Fruit fly (Drosophila melanogaster) whole organism, adult: ENCODE data around the gene CG4872.

Experiments used
- CG12768 ChIP-seq: fragments of 200-800 bp; sonication (Bioruptor generic); optimal IDR thresholded peaks from 2 replicates; lab custom pipeline; 2017; ENCODE audit warnings: missing biosample characterization, missing genetic modification characterization, mild to moderate bottlenecking, moderate library complexity, missing genetic modification reagents
- CG14711 ChIP-seq: fragments of 200-800 bp; sonication (Bioruptor generic); optimal IDR thresholded peaks from 2 replicates; lab custom pipeline; 2018; ENCODE audit warnings: missing biosample characterization, mild to moderate bottlenecking, missing genetic modification characterization, moderate library complexity
- CG1620 ChIP-seq: fragments of 200-800 bp; sonication (Bioruptor generic); optimal IDR thresholded peaks from 2 replicates; lab custom pipeline; 2016; ENCODE audit warnings: missing biosample characterization, missing genetic modification characterization
- CG33017 ChIP-seq: fragments of 200-800 bp; sonication (Bioruptor generic); optimal IDR thresholded peaks from 2 replicates; lab custom pipeline; 2018; ENCODE audit warnings: missing biosample characterization, mild to moderate bottlenecking, missing genetic modification characterization, moderate library complexity
- CG7045 ChIP-seq: fragments of 200-800 bp; sonication (Bioruptor generic); optimal IDR thresholded peaks from 2 replicates; lab custom pipeline; 2017; ENCODE audit warnings: missing biosample characterization, mild to moderate bottlenecking, missing genetic modification characterization
- cic ChIP-seq: fragments of 200-800 bp; sonication (Bioruptor generic); optimal IDR thresholded peaks from 2 replicates; lab custom pipeline; 2017; ENCODE audit warnings: missing biosample characterization, mild to moderate bottlenecking, missing genetic modification characterization, moderate library complexity
- pad ChIP-seq: fragments of 200-800 bp; sonication (Bioruptor generic); optimal IDR thresholded peaks from 3 replicates; lab custom pipeline; 2017; ENCODE audit warnings: missing biosample characterization, missing genetic modification characterization, mild to moderate bottlenecking, moderate library complexity, missing genetic modification reagents

dm6 chrX:16876425-16876824 lies 4.7 kb upstream of the CG4872 start, which contains the start of gene CG13003:
- TF ChIP-seq CG7045 (GFP tag; lab: Kevin White, UChicago) = no peak
- no peak for TF ChIP-seq CG14711 (tag; lab: Kevin White, UChicago)
- TF ChIP-seq cic (GFP tag; lab: Kevin White, UChicago) = no peak
- no peak for TF ChIP-seq pad
- no peak for TF ChIP-seq CG1620 (GFP tag; lab: Kevin White, UChicago)
- TF ChIP-seq CG33017 = no peak
- no peak for TF ChIP-seq CG12768 (GFP tag; lab: Kevin White, UChicago)
